Worm (Caenorhabditis elegans) whole organism, young adult: ENCODE measurements around the gene C50D2.6.
A peak's percentile ranks its signal among the peaks of the same experiment; 100 is the strongest.

Source experiments
- attf-3 ChIP-seq: fragments of 200-800 bp; sonication (Bioruptor generic); conservative IDR thresholded peaks from 2 replicates; pipeline ENCODE4 v1.3.6; 2022; ENCODE audit warnings: missing genetic modification reagents, missing genetic modification characterization, missing compliant biosample characterization
- lin-40 ChIP-seq: sonication (generic microtip); optimal IDR thresholded peaks from 2 replicates; lab custom pipeline; 2016; ENCODE audit warnings: missing genetic modification characterization, mild to moderate bottlenecking, missing compliant biosample characterization, missing genotype, missing genetic modification reagents
- pbrm-1 ChIP-seq: fragments of 200-800 bp; sonication (Bioruptor generic); IDR thresholded peaks from 2 replicates; pipeline ENCODE4 v1.3.6; 2022; ENCODE audit warnings: missing genetic modification reagents, missing genetic modification characterization, missing compliant biosample characterization

- TF ChIP-seq pbrm-1 (GFP tag; lab: Robert Waterston, UW) (no peak), lin-40 (tag; lab: Kevin White, UChicago) (peak; percentile 27), attf-3 (GFP tag; lab: Robert Waterston, UW) (no peak)
These were observed 40.6 kb upstream of the C50D2.6 start, which contains the start of gene nfyc-1 for ce11 chrII:43640-44039.
